Fruit fly (Drosophila melanogaster) whole organism, embryonic: ENCODE measurements around the gene RtcB.

Experiments
- Aef1 ChIP-seq: fragments of 200-800 bp; sonication (Bioruptor generic); IDR thresholded peaks from 3 replicates; pipeline ENCODE4 v1.3.6; 2022; ENCODE audit warnings: missing biosample characterization, missing genetic modification characterization
- Bgb ChIP-seq: fragments of 200-800 bp; sonication (Bioruptor generic); IDR thresholded peaks from 2 replicates; pipeline ENCODE4 v1.3.6; 2022; ENCODE audit warnings: missing biosample characterization, missing genetic modification characterization; ENCODE audit not compliant: partially characterized antibody
- CG10654 ChIP-seq: fragments of 200-800 bp; sonication (Bioruptor generic); optimal IDR thresholded peaks from 2 replicates; lab custom pipeline; 2016; ENCODE audit warnings: missing biosample characterization, missing genetic modification characterization
- CG12071 ChIP-seq: fragments of 200-800 bp; sonication (Bioruptor generic); optimal IDR thresholded peaks from 3 replicates; lab custom pipeline; 2018; ENCODE audit warnings: missing biosample characterization, mild to moderate bottlenecking, missing genetic modification characterization
- CG17328 ChIP-seq: fragments of 200-800 bp; sonication (Bioruptor generic); IDR thresholded peaks from 2 replicates; pipeline ENCODE4 v1.3.6; 2022; ENCODE audit warnings: missing biosample characterization, missing genetic modification characterization
- CG1792 ChIP-seq: fragments of 200-800 bp; sonication (Bioruptor generic); optimal IDR thresholded peaks from 2 replicates; lab custom pipeline; 2016; ENCODE audit warnings: missing biosample characterization, missing genetic modification characterization
- CG18619 ChIP-seq: fragments of 200-800 bp; sonication (Bioruptor generic); optimal IDR thresholded peaks from 3 replicates; lab custom pipeline; 2017; ENCODE audit warnings: missing biosample characterization, mild to moderate bottlenecking, missing genetic modification characterization
- CG2120 ChIP-seq: fragments of 200-800 bp; sonication (Bioruptor generic); optimal IDR thresholded peaks from 3 replicates; lab custom pipeline; 2016; ENCODE audit warnings: missing biosample characterization, missing genetic modification characterization
- CG2875 ChIP-seq: fragments of 200-800 bp; sonication (Bioruptor generic); optimal IDR thresholded peaks from 2 replicates; lab custom pipeline; 2017; ENCODE audit warnings: missing biosample characterization, mild to moderate bottlenecking, missing genetic modification characterization, missing genetic modification reagents
- CG3065 ChIP-seq: fragments of 200-800 bp; sonication (Bioruptor generic); optimal IDR thresholded peaks from 2 replicates; lab custom pipeline; 2016; ENCODE audit warnings: missing biosample characterization, missing genetic modification characterization
- CG31365 ChIP-seq: fragments of 200-800 bp; sonication (Bioruptor generic); optimal IDR thresholded peaks from 2 replicates; lab custom pipeline; 2018; ENCODE audit warnings: missing biosample characterization, mild to moderate bottlenecking, missing genetic modification characterization
- CG3847 ChIP-seq: fragments of 200-800 bp; sonication (Bioruptor generic); IDR thresholded peaks from 2 replicates; pipeline ENCODE4 v1.3.6; 2022; ENCODE audit warnings: missing biosample characterization, missing genetic modification characterization
- CG42726 ChIP-seq: fragments of 200-800 bp; sonication (Bioruptor generic); IDR thresholded peaks from 2 replicates; pipeline ENCODE4 v1.3.6; 2022; ENCODE audit warnings: missing biosample characterization, missing genetic modification characterization; ENCODE audit not compliant: partially characterized antibody
- CG4820 ChIP-seq: fragments of 200-800 bp; sonication (Bioruptor generic); optimal IDR thresholded peaks from 3 replicates; lab custom pipeline; 2016; ENCODE audit warnings: missing biosample characterization, missing genetic modification characterization
- CG6791 ChIP-seq: fragments of 200-800 bp; sonication (Bioruptor generic); IDR thresholded peaks from 3 replicates; pipeline ENCODE4 v1.3.6; 2022; ENCODE audit warnings: missing biosample characterization, missing genetic modification characterization; ENCODE audit not compliant: partially characterized antibody
- CG8089 ChIP-seq: fragments of 200-800 bp; sonication (Bioruptor generic); optimal IDR thresholded peaks from 3 replicates; lab custom pipeline; 2016; ENCODE audit warnings: missing biosample characterization, missing genetic modification characterization
- CG8944 ChIP-seq: fragments of 200-800 bp; sonication (Bioruptor generic); optimal IDR thresholded peaks from 3 replicates; lab custom pipeline; 2016; ENCODE audit warnings: missing biosample characterization, missing genetic modification characterization
- CG9727 ChIP-seq: fragments of 200-800 bp; sonication (Bioruptor generic); optimal IDR thresholded peaks from 3 replicates; lab custom pipeline; 2017; ENCODE audit warnings: missing biosample characterization, mild to moderate bottlenecking, missing genetic modification characterization
- Drgx ChIP-seq: fragments of 200-800 bp; sonication (Bioruptor generic); IDR thresholded peaks from 2 replicates; pipeline ENCODE4 v1.3.6; 2022; ENCODE audit warnings: missing biosample characterization, missing genetic modification characterization
- Fer2 ChIP-seq: fragments of 200-800 bp; sonication (Bioruptor generic); optimal IDR thresholded peaks from 2 replicates; lab custom pipeline; 2018; ENCODE audit warnings: missing biosample characterization, mild to moderate bottlenecking, missing genetic modification characterization, moderate library complexity
- HmgZ ChIP-seq: fragments of 200-800 bp; sonication (Bioruptor generic); optimal IDR thresholded peaks from 2 replicates; lab custom pipeline; 2018; ENCODE audit warnings: missing biosample characterization, mild to moderate bottlenecking, missing genetic modification characterization
- Lim3 ChIP-seq: fragments of 200-800 bp; sonication (Bioruptor generic); IDR thresholded peaks from 2 replicates; pipeline ENCODE4 v1.3.6; 2022; ENCODE audit warnings: missing biosample characterization, missing genetic modification characterization
- Med ChIP-seq: fragments of 200-800 bp; sonication (Bioruptor generic); peaks from one replicate; lab custom pipeline; 2016; ENCODE audit warnings: missing biosample characterization, missing genetic modification characterization, mild to moderate bottlenecking, inconsistent platforms, moderate library complexity
- NK7.1 ChIP-seq: fragments of 200-800 bp; sonication (Bioruptor generic); optimal IDR thresholded peaks from 3 replicates; lab custom pipeline; 2016; ENCODE audit warnings: missing biosample characterization, missing genetic modification characterization
- Oaz ChIP-seq: fragments of 200-800 bp; sonication (Bioruptor generic); IDR thresholded peaks from 2 replicates; pipeline ENCODE4 v1.3.6; 2022; ENCODE audit warnings: missing biosample characterization, missing genetic modification characterization
- Rx ChIP-seq: fragments of 200-800 bp; sonication (Bioruptor generic); IDR thresholded peaks from 2 replicates; pipeline ENCODE4 v1.3.6; 2022; ENCODE audit warnings: missing biosample characterization, missing genetic modification characterization
- Stat92E ChIP-seq, 3 experiments: fragments of >200 bp in 2 of 3; fragments of 200-800 bp in 1 of 3; sonication (Bioruptor generic) in 1 of 3; optimal IDR thresholded peaks; 2 replicates each; lab custom pipeline; 2017 to 2019; ENCODE audit warnings: missing biosample characterization in 3 of 3, missing genetic modification characterization in 3 of 3, mild to moderate bottlenecking in 1 of 3, moderate library complexity in 1 of 3
- TFAM ChIP-seq: fragments of 200-800 bp; sonication (Bioruptor generic); optimal IDR thresholded peaks from 2 replicates; lab custom pipeline; 2017; ENCODE audit warnings: missing biosample characterization, missing genetic modification characterization, inconsistent platforms
- Xrp1 ChIP-seq: fragments of 200-800 bp; sonication (Bioruptor generic); IDR thresholded peaks from 2 replicates; pipeline ENCODE4 v1.3.6; 2022; ENCODE audit warnings: missing biosample characterization, missing genetic modification characterization
- btn ChIP-seq: fragments of 200-800 bp; sonication (Bioruptor generic); optimal IDR thresholded peaks from 2 replicates; lab custom pipeline; 2016; ENCODE audit warnings: missing biosample characterization, missing genetic modification characterization
- chinmo ChIP-seq: fragments of 200-800 bp; sonication (Bioruptor generic); IDR thresholded peaks from 4 replicates; pipeline ENCODE4 v1.3.6; 2022; ENCODE audit warnings: missing biosample characterization, missing genetic modification characterization; ENCODE audit not compliant: partially characterized antibody
- crol ChIP-seq: fragments of 200-800 bp; sonication (Bioruptor generic); IDR thresholded peaks from 2 replicates; pipeline ENCODE4 v1.3.6; 2022; ENCODE audit warnings: missing biosample characterization, missing genetic modification characterization
- dmrt99B ChIP-seq: fragments of 200-800 bp; sonication (Bioruptor generic); optimal IDR thresholded peaks from 2 replicates; lab custom pipeline; 2018; ENCODE audit warnings: missing biosample characterization, mild to moderate bottlenecking, missing genetic modification characterization, moderate library complexity
- gsb-n ChIP-seq: fragments of 200-800 bp; sonication (Bioruptor generic); optimal IDR thresholded peaks from 3 replicates; lab custom pipeline; 2018; ENCODE audit warnings: missing biosample characterization, mild to moderate bottlenecking, missing genetic modification characterization
- nom ChIP-seq: fragments of 200-800 bp; sonication (Bioruptor generic); optimal IDR thresholded peaks from 2 replicates; lab custom pipeline; 2017; ENCODE audit warnings: missing biosample characterization, missing genetic modification characterization, mild to moderate bottlenecking, moderate library complexity, missing genetic modification reagents
- oc ChIP-seq: fragments of 200-800 bp; sonication (Bioruptor generic); optimal IDR thresholded peaks from 2 replicates; lab custom pipeline; 2018; ENCODE audit warnings: missing biosample characterization, mild to moderate bottlenecking, missing genetic modification characterization, moderate library complexity
- pb ChIP-seq: fragments of 200-800 bp; sonication (Bioruptor generic); optimal IDR thresholded peaks from 3 replicates; lab custom pipeline; 2016; ENCODE audit warnings: missing biosample characterization, missing genetic modification characterization
- sc ChIP-seq, 3 experiments: fragments of >200 bp in 2 of 3; fragments of 200-800 bp in 1 of 3; sonication (Bioruptor generic) in 1 of 3; optimal IDR thresholded peaks; 2 replicates in 2 of 3; 3 replicates in 1 of 3; lab custom pipeline; 2017; ENCODE audit warnings: mild to moderate bottlenecking in 1 of 3, missing biosample characterization in 1 of 3, missing genetic modification characterization in 1 of 3, missing genetic modification reagents in 1 of 3
- sd ChIP-seq: fragments of 200-800 bp; sonication (Bioruptor generic); optimal IDR thresholded peaks from 3 replicates; lab custom pipeline; 2018; ENCODE audit warnings: missing biosample characterization, mild to moderate bottlenecking, missing genetic modification characterization, moderate library complexity
- sr ChIP-seq: fragments of 200-800 bp; sonication (Bioruptor generic); IDR thresholded peaks from 3 replicates; pipeline ENCODE4 v1.3.6; 2022; ENCODE audit warnings: missing biosample characterization, missing genetic modification characterization
- ssp ChIP-seq: fragments of 200-800 bp; sonication (Bioruptor generic); IDR thresholded peaks from 2 replicates; pipeline ENCODE4 v1.3.6; 2022; ENCODE audit warnings: missing biosample characterization, missing genetic modification characterization
- tap ChIP-seq: fragments of 200-800 bp; optimal IDR thresholded peaks from 3 replicates; lab custom pipeline; 2019; ENCODE audit warnings: missing biosample characterization, mild to moderate bottlenecking, missing genetic modification characterization, moderate library complexity
- trem ChIP-seq: fragments of 200-800 bp; optimal IDR thresholded peaks from 3 replicates; lab custom pipeline; 2019; ENCODE audit warnings: missing biosample characterization, mild to moderate bottlenecking, missing genetic modification characterization, moderate library complexity
- ttk ChIP-seq: fragments of 200-800 bp; sonication (Bioruptor generic); IDR thresholded peaks from 2 replicates; pipeline ENCODE4 v2.1.2; 2022; ENCODE audit warnings: missing biosample characterization, missing genetic modification characterization
- vnd ChIP-seq: fragments of 200-800 bp; sonication (Bioruptor generic); IDR thresholded peaks from 3 replicates; pipeline ENCODE4 v1.3.6; 2022; ENCODE audit warnings: missing biosample characterization, missing genetic modification characterization; ENCODE audit not compliant: partially characterized antibody
- wor ChIP-seq: fragments of 200-800 bp; sonication (Bioruptor generic); IDR thresholded peaks from 2 replicates; pipeline ENCODE4 v1.3.6; 2022; ENCODE audit warnings: missing biosample characterization, missing genetic modification characterization
- zfh1 ChIP-seq: fragments of 200-800 bp; sonication (Bioruptor generic); IDR thresholded peaks from 3 replicates; pipeline ENCODE4 v1.3.6; 2022; ENCODE audit warnings: missing biosample characterization, missing genetic modification characterization

RtcB gene

DNA sequence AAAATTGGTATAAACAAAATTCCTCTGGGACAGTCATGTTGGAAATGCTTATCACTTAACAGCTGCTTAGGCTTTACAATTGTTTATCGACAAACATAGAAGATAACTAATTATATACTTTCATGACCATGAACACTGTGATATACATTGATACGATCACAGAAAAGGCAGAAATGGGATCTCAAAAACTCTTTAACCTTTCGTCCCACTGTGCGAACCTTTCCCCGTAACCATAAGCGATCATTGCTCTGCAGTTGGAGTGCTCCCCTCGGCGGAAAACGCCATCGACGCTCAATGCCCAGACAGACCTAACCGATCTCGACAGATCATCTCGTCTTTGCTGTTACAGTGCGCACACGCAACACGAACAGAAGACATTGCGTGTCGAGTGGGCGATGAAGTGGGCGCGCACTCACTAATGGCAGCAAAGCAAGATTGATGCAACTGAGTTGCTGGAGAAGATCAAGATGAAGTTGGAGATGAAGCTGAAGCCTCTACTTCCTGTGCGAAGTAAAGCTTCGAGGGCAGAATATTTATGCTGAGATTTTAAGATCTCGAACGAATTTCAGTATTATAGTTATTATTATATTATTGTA, 6.0 kb upstream of the RtcB start (continued):
- peak; percentile 8; the same call in 1 of the 2 replicates for TF ChIP-seq Drgx (GFP tag; lab: Robert Waterston, UW)
- no peak for TF ChIP-seq Rx
- TF ChIP-seq sr (GFP tag; lab: Robert Waterston, UW): peak; percentile 72; the same call in 2 of the 3 replicates
- peak; percentile 12 for TF ChIP-seq CG8089

DNA sequence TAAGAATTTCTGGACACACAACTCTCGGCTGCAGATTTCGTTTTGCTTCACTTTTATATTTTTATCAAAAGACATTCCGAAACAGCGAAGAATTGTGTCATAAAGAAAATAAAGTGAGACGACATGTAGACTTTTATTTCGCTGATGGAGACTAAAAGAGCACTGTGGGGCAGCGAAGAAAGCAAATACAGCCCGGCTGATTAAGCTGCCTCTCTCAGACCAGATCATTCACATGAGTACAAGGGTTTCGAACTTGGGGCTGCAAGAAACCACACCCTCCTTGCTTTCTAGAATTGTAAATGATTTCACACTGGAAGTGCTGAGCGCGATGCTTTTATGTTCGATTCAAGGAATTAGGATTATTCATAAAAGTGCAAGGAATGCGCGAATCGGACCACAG, 5.3 kb upstream of the RtcB start:
- TF ChIP-seq wor (GFP tag; lab: Robert Waterston, UW) (no peak), vnd (GFP tag; lab: Robert Waterston, UW) (no peak), chinmo (0 out of 4 replicates have a peak, but pooled peaks have one; percentile 39), sc (optimal IDR thresholded peaks at IDR 0.05; lab: Kevin White, UChicago) (no peak), sc (GFP tag; optimal IDR thresholded peaks at IDR 0.05; lab: Kevin White, UChicago) (no peak), CG10654 (GFP tag; lab: Kevin White, UChicago) (no peak), oc (tag; lab: Kevin White, UChicago) (no peak), CG17328 (no peak), Fer2 (tag; lab: Kevin White, UChicago) (no peak), Xrp1 (GFP tag; lab: Robert Waterston, UW) (no peak), Aef1 (GFP tag; lab: Robert Waterston, UW) (no peak), CG3065 (GFP tag; lab: Kevin White, UChicago) (no peak), CG1792 (GFP tag; lab: Kevin White, UChicago) (no peak), Bgb (0 out of 2 replicates have a peak, but pooled peaks have one; percentile 24), dmrt99B (no peak), zfh1 (no peak), gsb-n (tag; lab: Kevin White, UChicago) (no peak), nom (GFP tag; lab: Kevin White, UChicago) (peak; percentile 50), Med (peak; percentile 61), sd (tag; lab: Kevin White, UChicago) (peak; percentile 34), Oaz (GFP tag; lab: Robert Waterston, UW) (no peak)

dm6 chr2L:19425765-19426329, 4.6 kb upstream of the RtcB start:
- peak; percentile 43 for TF ChIP-seq CG3847 (GFP tag; lab: Robert Waterston, UW)
- no peak for TF ChIP-seq NK7.1 (GFP tag; lab: Kevin White, UChicago)
- peak; percentile 2 for TF ChIP-seq TFAM (GFP tag; lab: Kevin White, UChicago)
- peak; percentile 72 for TF ChIP-seq CG9727 (GFP tag; lab: Kevin White, UChicago)
- peak; percentile 54 for TF ChIP-seq CG2875 (GFP tag; lab: Kevin White, UChicago)
- peak; percentile 19; the same call in 1 of the 3 replicates for TF ChIP-seq CG6791 (GFP tag; lab: Robert Waterston, UW)
- TF ChIP-seq ssp (GFP tag; lab: Robert Waterston, UW): peak; percentile 27; the same call in 1 of the 2 replicates
- TF ChIP-seq CG31365 (tag; lab: Kevin White, UChicago): no peak
- 0 out of 2 replicates have a peak, but pooled peaks have one; percentile 15 for TF ChIP-seq CG42726
- TF ChIP-seq tap (tag; lab: Kevin White, UChicago): peak; percentile 69
- peak; percentile 65 for TF ChIP-seq CG18619 (GFP tag; lab: Kevin White, UChicago)
- no peak for TF ChIP-seq CG8944 (GFP tag; lab: Kevin White, UChicago)
- peak; percentile 59 for TF ChIP-seq pb (GFP tag; lab: Kevin White, UChicago)
- TF ChIP-seq CG2120 (GFP tag; lab: Kevin White, UChicago): peak; percentile 69
- TF ChIP-seq HmgZ (tag; lab: Kevin White, UChicago): no peak
- TF ChIP-seq Lim3 (GFP tag; lab: Robert Waterston, UW): 0 out of 2 replicates have a peak, but pooled peaks have one; percentile 8
- peak; percentile 57 for TF ChIP-seq trem
- TF ChIP-seq ttk (GFP tag; lab: Robert Waterston, UW): peak; percentile 38; the same call in 1 of the 2 replicates
- TF ChIP-seq btn (GFP tag; lab: Kevin White, UChicago): peak; percentile 3
- no peak for TF ChIP-seq Stat92E (GFP tag; optimal IDR thresholded peaks at IDR 0.05; lab: Kevin White, UChicago)
- peak; percentile 43 for TF ChIP-seq CG12071 (GFP tag; lab: Kevin White, UChicago)
- TF ChIP-seq crol (GFP tag; lab: Robert Waterston, UW): no peak
- peak; percentile 40 for TF ChIP-seq CG4820 (GFP tag; lab: Kevin White, UChicago)
